Worm (Caenorhabditis elegans): ENCODE measurements around the gene srd-63.
A peak's percentile ranks its signal among the peaks of the same experiment; 100 is the strongest.

Gene srd-63

ce11 chrV:16352282-16352681 lies 41.3 kb downstream of the srd-63 start (continued):
- TF ChIP-seq tbx-9 (tag; optimal IDR thresholded peaks at IDR 0.05; ENCODE audit: borderline replicate concordance) (no peak), hrde-1 (tag; optimal IDR thresholded peaks at IDR 0.05; ENCODE audit: borderline replicate concordance) (no peak), unc-130 (GFP tag; optimal IDR thresholded peaks at IDR 0.05) (no peak), sea-2 (GFP tag; IDR thresholded peaks at IDR 0.05) (no peak), nhr-90 (tag; optimal IDR thresholded peaks at IDR 0.05) (no peak), F57C9.4 (tag; optimal IDR thresholded peaks at IDR 0.05) (no peak), snpc-4 (GFP tag; optimal IDR thresholded peaks at IDR 0.05) (no peak), snpc-4 (tag; optimal IDR thresholded peaks at IDR 0.05) (no peak), Y95B8A.8 (GFP tag; IDR thresholded peaks at IDR 0.05) (no peak), B0019.2 (GFP tag; conservative IDR thresholded peaks at IDR 0.05) (no peak), lin-26 (GFP tag; IDR thresholded peaks at IDR 0.05) (0 out of 2 replicates have a peak, but pooled peaks have one; percentile 31), hmg-20 (GFP tag; IDR thresholded peaks at IDR 0.05) (no peak), lin-35 (GFP tag; optimal IDR thresholded peaks at IDR 0.05) (no peak), ama-1 (optimal IDR thresholded peaks at IDR 0.05) (no peak), ama-1 (GFP tag; optimal IDR thresholded peaks at IDR 0.05) (no peak), pbrm-1 (GFP tag; IDR thresholded peaks at IDR 0.05) (0 out of 2 replicates have a peak, but pooled peaks have one; percentile 32), tbp1 (GFP tag; optimal IDR thresholded peaks at IDR 0.05) (peak; percentile 4), ceh-58 (GFP tag; IDR thresholded peaks at IDR 0.05) (no peak), snpc-1.3 (tag; optimal IDR thresholded peaks at IDR 0.05; ENCODE audit: insufficient read depth) (no peak), egl-18 (GFP tag; IDR thresholded peaks at IDR 0.05) (no peak), B0035.1 (tag; optimal IDR thresholded peaks at IDR 0.05) (no peak), repo-1 (tag; optimal IDR thresholded peaks at IDR 0.05) (no peak), attf-3 (GFP tag; conservative IDR thresholded peaks at IDR 0.05) (no peak), nfyb-1 (GFP tag; IDR thresholded peaks at IDR 0.05) (no peak), Y67H2A.10 (GFP tag; conservative IDR thresholded peaks at IDR 0.05) (no peak), F23B12.7 (tag; optimal IDR thresholded peaks at IDR 0.05; ENCODE audit: insufficient read depth) (no peak), ztf-26 (tag; optimal IDR thresholded peaks at IDR 0.05) (no peak), egl-44 (GFP tag; IDR thresholded peaks at IDR 0.05) (no peak), rpc-1 (optimal IDR thresholded peaks at IDR 0.05) (no peak), rpc-1 (tag; optimal IDR thresholded peaks at IDR 0.05) (no peak), F57A8.1 (GFP tag; optimal IDR thresholded peaks at IDR 0.05) (no peak)

ce11 chrV:16351757-16352156 lies 41.9 kb downstream of the srd-63 start:
- TF ChIP-seq snpc-4 (GFP tag; optimal IDR thresholded peaks at IDR 0.05) (no peak), snpc-4 (tag; optimal IDR thresholded peaks at IDR 0.05) (peak in 3 of 4 experiments; percentile 65 to 83 (median 82)), lsy-27 (tag; optimal IDR thresholded peaks at IDR 0.05; ENCODE audit: borderline replicate concordance, insufficient read depth) (no peak), snpc-1.1 (tag; optimal IDR thresholded peaks at IDR 0.05; ENCODE audit: insufficient read depth) (peak; percentile 20)

ce11 chrV:16350775-16351378 lies 42.8 kb downstream of the srd-63 start:
- TF ChIP-seq let-526 (GFP tag; IDR thresholded peaks at IDR 0.05) (peak; percentile 63; the same call in 1 of the 2 replicates), K12H6.12 (tag; optimal IDR thresholded peaks at IDR 0.05) (peak; percentile 65), nfyb-1 (GFP tag; IDR thresholded peaks at IDR 0.05) (peak; percentile 61; the same call in 1 of the 2 replicates), attf-5 (GFP tag; optimal IDR thresholded peaks at IDR 0.05) (peak; percentile 55), zfh-2 (GFP tag; conservative IDR thresholded peaks at IDR 0.05) (peak; percentile 92), egl-18 (GFP tag; IDR thresholded peaks at IDR 0.05) (no peak), Y56A3A.18 (GFP tag; IDR thresholded peaks at IDR 0.05) (0 out of 2 replicates have a peak, but pooled peaks have one; percentile 45), F23B12.7 (tag; optimal IDR thresholded peaks at IDR 0.05; ENCODE audit: insufficient read depth) (no peak), hlh-12 (tag; optimal IDR thresholded peaks at IDR 0.05) (no peak), rcor-1 (GFP tag; IDR thresholded peaks at IDR 0.05) (no peak), mcd-1 (GFP tag; IDR thresholded peaks at IDR 0.05) (peak; percentile 48), ets-4 (GFP tag; optimal IDR thresholded peaks at IDR 0.05) (peak; percentile 48), snpc-4 (GFP tag; optimal IDR thresholded peaks at IDR 0.05) (no peak), snpc-4 (tag; optimal IDR thresholded peaks at IDR 0.05) (peak; percentile 34 to 58 (median 40)), lag-1 (GFP tag; IDR thresholded peaks at IDR 0.05) (no peak), B0336.3 (GFP tag; IDR thresholded peaks at IDR 0.05) (peak; percentile 47; the same call in 1 of the 2 replicates), dox-1 (GFP tag; IDR thresholded peaks at IDR 0.05) (peak; percentile 42; the same call in 1 of the 2 replicates), hmg-1.2 (GFP tag; IDR thresholded peaks at IDR 0.05) (peak; percentile 77)
